Worm (Caenorhabditis elegans): ENCODE data around the gene mrpl-44.

Gene mrpl-44

ce11 chrIII:9103643-9104042 lies 14.5 kb upstream of the mrpl-44 start, which contains the start of gene dos-1:
dos-1 (plus strand) TSS chrIII:9103943.
- TF ChIP-seq nhr-48 (tag; optimal IDR thresholded peaks at IDR 0.05): no peak
- TF ChIP-seq ZK337.2 (GFP tag; IDR thresholded peaks at IDR 0.05): no peak
- TF ChIP-seq nhr-11 (tag; optimal IDR thresholded peaks at IDR 0.05): no peak
- TF ChIP-seq spr-3 (GFP tag; optimal IDR thresholded peaks at IDR 0.05): no peak
- no peak for TF ChIP-seq hlh-30 (tag; optimal IDR thresholded peaks at IDR 0.05; ENCODE audit: insufficient read depth)
- TF ChIP-seq set-16 (GFP tag; IDR thresholded peaks at IDR 0.05): no peak
- no peak for TF ChIP-seq nhr-28 (tag; optimal IDR thresholded peaks at IDR 0.05)

DNA sequence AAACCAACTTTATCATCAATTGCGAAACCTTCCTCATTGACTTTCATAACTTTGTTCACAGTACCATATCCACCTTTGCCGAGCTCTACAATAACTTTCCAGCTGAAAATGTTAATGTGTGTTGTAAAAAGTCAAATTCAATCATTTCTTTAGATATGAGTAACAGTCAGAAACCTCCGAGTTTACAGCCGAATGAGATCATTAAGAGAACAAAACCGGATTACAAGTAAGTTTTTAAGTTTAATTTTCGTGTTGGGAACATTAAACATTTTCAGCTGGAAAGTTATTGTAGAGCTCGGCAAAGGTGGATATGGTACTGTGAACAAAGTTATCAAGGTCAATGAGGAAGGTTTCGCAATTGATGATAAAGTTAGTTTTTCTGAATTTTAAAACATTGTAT lies 12.0 kb upstream of the mrpl-44 start, which contains the start of gene ZK507.1:
Gene ZK507.1 (minus strand): TSS at position 101 of the 400 bp plus-strand sequence.
- TF ChIP-seq ceh-32 (tag; optimal IDR thresholded peaks at IDR 0.05; ENCODE audit: poor library complexity) (no peak), hmg-1.1 (GFP tag; IDR thresholded peaks at IDR 0.05) (no peak), D1046.2 (GFP tag; IDR thresholded peaks at IDR 0.05) (no peak), ceh-28 (tag; optimal IDR thresholded peaks at IDR 0.05) (no peak), snpc-4 (tag; optimal IDR thresholded peaks at IDR 0.05) (no peak), nhr-48 (tag; optimal IDR thresholded peaks at IDR 0.05) (no peak), pqm-1 (tag; optimal IDR thresholded peaks at IDR 0.05) (no peak), dmd-8 (GFP tag; IDR thresholded peaks at IDR 0.05) (no peak), spr-1 (tag; optimal IDR thresholded peaks at IDR 0.05) (no peak), ztf-11 (tag; optimal IDR thresholded peaks at IDR 0.05) (no peak), jun-1 (tag; optimal IDR thresholded peaks at IDR 0.05) (no peak), daf-16 (GFP tag; optimal IDR thresholded peaks at IDR 0.05) (no peak), daf-16 (tag; optimal IDR thresholded peaks at IDR 0.05) (no peak), daf-12 (tag; optimal IDR thresholded peaks at IDR 0.05) (no peak), lin-38 (GFP tag; IDR thresholded peaks at IDR 0.05) (no peak), zip-2 (tag; optimal IDR thresholded peaks at IDR 0.05) (no peak), fos-1 (tag; optimal IDR thresholded peaks at IDR 0.05) (no peak)

DNA sequence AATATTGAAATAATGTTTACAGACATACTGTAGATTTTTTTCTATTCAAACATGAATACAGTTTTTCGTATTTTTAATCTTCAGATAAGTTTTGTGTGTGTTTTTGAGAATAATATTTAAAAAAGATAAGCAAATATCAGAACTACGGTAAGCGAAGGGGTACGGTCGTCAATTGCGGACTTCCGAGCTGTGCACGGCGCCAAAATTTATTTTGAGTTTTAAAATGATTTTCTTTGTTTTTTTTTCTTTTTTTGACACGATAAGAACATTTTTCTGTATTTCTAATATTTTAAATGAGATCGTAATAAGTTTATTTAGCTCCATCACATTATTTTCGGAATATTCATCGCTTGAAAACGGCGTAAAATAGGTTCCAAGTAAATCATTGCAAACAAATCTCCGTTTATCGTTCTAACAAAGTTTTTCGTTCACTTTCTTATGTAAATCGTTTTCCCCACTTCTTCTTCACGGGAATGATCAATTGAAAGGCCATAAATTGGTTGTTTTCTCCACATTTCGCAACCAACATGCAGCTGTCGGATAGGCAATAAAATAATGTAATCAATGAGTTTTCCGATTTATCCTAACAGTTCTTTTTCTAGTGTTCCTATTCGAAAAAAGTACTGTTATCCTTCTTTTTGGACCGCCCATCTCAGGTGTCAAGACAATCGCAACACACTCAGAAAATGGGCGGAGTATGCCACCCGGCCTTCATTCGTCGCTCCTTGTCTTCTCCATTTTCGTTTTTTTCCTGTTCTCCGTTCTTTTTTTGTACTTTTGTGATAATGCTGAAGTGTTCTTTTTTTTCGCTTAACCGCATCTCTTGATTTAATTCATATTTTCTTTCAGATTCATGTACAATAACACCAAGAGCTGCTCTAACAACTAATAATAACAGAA lies 2.5 kb upstream of the mrpl-44 start, which contains the start of gene glp-1:
Gene glp-1 (plus strand): TSS at position 850 of the 900 bp plus-strand sequence.
- TF ChIP-seq D1046.2 (GFP tag; IDR thresholded peaks at IDR 0.05) (no peak), unc-130 (GFP tag; optimal IDR thresholded peaks at IDR 0.05) (peak; percentile 41), snpc-4 (tag; optimal IDR thresholded peaks at IDR 0.05) (no peak), unc-62 (GFP tag; optimal IDR thresholded peaks at IDR 0.05 in 1 of 2) (peak in 1 of 2 experiments; percentile 72), unc-62 (tag; optimal IDR thresholded peaks at IDR 0.05) (no peak), Y48G9A.11 (GFP tag; IDR thresholded peaks at IDR 0.05) (peak; percentile 34; the same call in 1 of the 2 replicates)

DNA sequence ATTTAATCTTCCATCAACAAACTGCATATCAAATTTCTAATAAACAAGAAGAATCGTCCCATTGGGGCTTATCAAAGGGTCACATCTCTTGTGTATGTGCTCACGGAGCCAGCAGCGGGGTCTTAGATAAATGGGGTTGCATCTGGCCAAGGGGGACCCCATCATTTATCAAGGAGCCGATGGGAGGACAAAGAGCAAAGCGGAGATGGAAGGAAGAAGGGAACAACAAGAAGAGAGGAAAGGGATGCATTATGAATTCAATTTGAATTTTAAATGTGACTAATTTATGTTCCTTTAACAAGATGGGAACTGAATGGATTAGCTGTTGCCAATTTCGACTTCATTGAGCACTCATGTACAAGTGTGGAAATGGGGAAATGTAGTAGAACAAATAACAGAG lies 4.8 kb downstream of the mrpl-44 start:
- no peak for TF ChIP-seq aly-2 (tag; optimal IDR thresholded peaks at IDR 0.05)
- TF ChIP-seq ceh-82 (tag; optimal IDR thresholded peaks at IDR 0.05): no peak
- no peak for TF ChIP-seq lin-29 (GFP tag; IDR thresholded peaks at IDR 0.05)
- no peak for TF ChIP-seq unc-62 (GFP tag; optimal IDR thresholded peaks at IDR 0.05 in 1 of 2)
- TF ChIP-seq unc-62 (tag; optimal IDR thresholded peaks at IDR 0.05): no peak
- no peak for TF ChIP-seq vab-7 (GFP tag; IDR thresholded peaks at IDR 0.05)
- no peak for TF ChIP-seq lin-39 (tag; optimal IDR thresholded peaks at IDR 0.05)
- no peak for TF ChIP-seq mxl-2 (GFP tag; conservative IDR thresholded peaks at IDR 0.05)
- no peak for TF ChIP-seq Y5F2A.4 (GFP tag; optimal IDR thresholded peaks at IDR 0.05)
- TF ChIP-seq daf-16 (GFP tag; optimal IDR thresholded peaks at IDR 0.05): peak in 1 of 2 experiments; percentile 50
- peak; percentile 78 for TF ChIP-seq daf-16 (tag; optimal IDR thresholded peaks at IDR 0.05)
- TF ChIP-seq hlh-11 (tag; optimal IDR thresholded peaks at IDR 0.05): peak; percentile 2
- TF ChIP-seq mdt-29 (GFP tag; IDR thresholded peaks at IDR 0.05): no peak
- TF ChIP-seq arid-1 (GFP tag; conservative IDR thresholded peaks at IDR 0.05): no peak
- no peak for TF ChIP-seq spr-3 (GFP tag; optimal IDR thresholded peaks at IDR 0.05)
- TF ChIP-seq nhr-48 (tag; optimal IDR thresholded peaks at IDR 0.05): no peak
- no peak for TF ChIP-seq spr-1 (tag; optimal IDR thresholded peaks at IDR 0.05)
- no peak for TF ChIP-seq mdl-1 (tag; optimal IDR thresholded peaks at IDR 0.05)
- no peak for TF ChIP-seq ceh-32 (tag; optimal IDR thresholded peaks at IDR 0.05; ENCODE audit: poor library complexity)
- TF ChIP-seq zip-11 (GFP tag; IDR thresholded peaks at IDR 0.05): no peak
- peak; percentile 6 for TF ChIP-seq mep-1 (tag; optimal IDR thresholded peaks at IDR 0.05)
- no peak for TF ChIP-seq gei-8 (GFP tag; optimal IDR thresholded peaks at IDR 0.05)
- TF ChIP-seq T20F7.1 (GFP tag; optimal IDR thresholded peaks at IDR 0.05): no peak
